Worm (Caenorhabditis elegans) whole organism, L1 larva: ENCODE data around the gene C33F10.4.
A peak's percentile ranks its signal among the peaks of the same experiment; 100 is the strongest.

Experiments used
- C04F5.9 ChIP-seq: sonication (generic microtip); optimal IDR thresholded peaks from 2 replicates; lab custom pipeline; 2016; ENCODE audit warnings: missing genetic modification characterization, missing compliant biosample characterization
- C16A3.4 ChIP-seq: fragments of 150-350 bp; optimal IDR thresholded peaks from 2 replicates; lab custom pipeline; 2014; ENCODE audit warnings: missing biosample characterization, missing genetic modification characterization
- F16B12.6 ChIP-seq: fragments of 150-350 bp; optimal IDR thresholded peaks from 2 replicates; lab custom pipeline; 2014; ENCODE audit warnings: missing biosample characterization, missing genetic modification characterization
- aha-1 ChIP-seq: fragments of 150-350 bp; optimal IDR thresholded peaks from 2 replicates; lab custom pipeline; 2014; ENCODE audit warnings: missing biosample characterization, missing genetic modification characterization
- ama-1 ChIP-seq: fragments of 150-350 bp; optimal IDR thresholded peaks from 2 replicates; lab custom pipeline; 2014
- blmp-1 ChIP-seq: fragments of 150-350 bp; optimal IDR thresholded peaks from 2 replicates; lab custom pipeline; 2014; ENCODE audit warnings: missing biosample characterization, missing genetic modification characterization
- ceh-63 ChIP-seq: fragments of 200-800 bp; sonication (Bioruptor generic); optimal IDR thresholded peaks from 2 replicates; lab custom pipeline; 2018; ENCODE audit warnings: mild to moderate bottlenecking, missing genetic modification characterization, missing compliant biosample characterization
- ceh-8 ChIP-seq: fragments of 200-800 bp; sonication (Bioruptor generic); optimal IDR thresholded peaks from 2 replicates; lab custom pipeline; 2018; ENCODE audit warnings: mild to moderate bottlenecking, missing genetic modification characterization, moderate library complexity, missing compliant biosample characterization
- ceh-82 ChIP-seq, 3 experiments: fragments of 150-350 bp in 1 of 3; sonication (generic microtip) in 2 of 3; optimal IDR thresholded peaks; 2 replicates each; lab custom pipeline; 2014 to 2017; ENCODE audit warnings: missing biosample characterization in 3 of 3, missing genetic modification characterization in 3 of 3
- ceh-88 ChIP-seq: fragments of 200-800 bp; sonication (Bioruptor generic); IDR thresholded peaks from 2 replicates; pipeline ENCODE4 v1.3.6; 2022; ENCODE audit warnings: missing genetic modification characterization, missing compliant biosample characterization
- efl-1 ChIP-seq, 4 experiments: fragments of 150-350 bp; optimal IDR thresholded peaks in 3 of 4; peaks in 1 of 4; 1 replicate in 1 of 4; 2 replicates in 3 of 4; lab custom pipeline; 2014; ENCODE audit warnings: missing biosample characterization in 2 of 4, missing genetic modification characterization in 2 of 4, missing genetic modification reagents in 2 of 4
- elt-2 ChIP-seq: sonication (generic microtip); optimal IDR thresholded peaks from 2 replicates; lab custom pipeline; 2016; ENCODE audit warnings: missing genetic modification characterization, mild to moderate bottlenecking, inconsistent platforms, missing compliant biosample characterization, missing genetic modification reagents
- elt-3 ChIP-seq, 6 experiments: fragments of 150-350 bp in 1 of 6; sonication (generic microtip); optimal IDR thresholded peaks; 2 replicates each; lab custom pipeline; 2017 to 2018; ENCODE audit warnings: missing biosample characterization in 6 of 6, missing genetic modification characterization in 6 of 6, inconsistent platforms in 1 of 6
- fkh-10 ChIP-seq: sonication (generic microtip); optimal IDR thresholded peaks from 2 replicates; lab custom pipeline; 2017; ENCODE audit warnings: missing biosample characterization, missing genetic modification reagents, missing genetic modification characterization
- hlh-17 ChIP-seq: fragments of 200-800 bp; sonication (Bioruptor generic); optimal IDR thresholded peaks from 2 replicates; lab custom pipeline; 2018; ENCODE audit warnings: missing genetic modification characterization, mild to moderate bottlenecking, missing compliant biosample characterization, moderate library complexity, borderline replicate concordance
- irx-1 ChIP-seq: sonication (generic microtip); optimal IDR thresholded peaks from 2 replicates; lab custom pipeline; 2016; ENCODE audit warnings: missing genetic modification characterization, missing compliant biosample characterization
- isw-1 ChIP-seq: fragments of 200-800 bp; sonication (Bioruptor generic); IDR thresholded peaks from 2 replicates; pipeline ENCODE4 v1.3.6; 2022; ENCODE audit warnings: missing genetic modification characterization, missing compliant biosample characterization
- jun-1 ChIP-seq: fragments of 150-350 bp; optimal IDR thresholded peaks from 2 replicates; lab custom pipeline; 2014; ENCODE audit warnings: missing biosample characterization, missing genetic modification reagents, missing genetic modification characterization
- lin-14 ChIP-seq: fragments of 200-800 bp; sonication (Bioruptor generic); optimal IDR thresholded peaks from 2 replicates; lab custom pipeline; 2018; ENCODE audit warnings: mild to moderate bottlenecking, missing genetic modification characterization, moderate library complexity, missing compliant biosample characterization
- lsy-2 ChIP-seq, 2 experiments: fragments of 150-350 bp; optimal IDR thresholded peaks; 2 replicates each; lab custom pipeline; 2014; ENCODE audit warnings: missing biosample characterization in 2 of 2, missing genetic modification characterization in 2 of 2
- mdl-1 ChIP-seq, 2 experiments: fragments of 150-350 bp; optimal IDR thresholded peaks; 2 replicates each; lab custom pipeline; 2014 to 2017; ENCODE audit warnings: missing biosample characterization in 2 of 2, missing genetic modification characterization in 2 of 2, inconsistent platforms in 1 of 2
- nhr-20 ChIP-seq: sonication (generic microtip); optimal IDR thresholded peaks from 2 replicates; lab custom pipeline; 2016; ENCODE audit warnings: mild to moderate bottlenecking, missing genetic modification characterization, missing compliant biosample characterization
- nhr-47 ChIP-seq: sonication (generic microtip); optimal IDR thresholded peaks from 2 replicates; lab custom pipeline; 2016; ENCODE audit warnings: mild to moderate bottlenecking, missing genetic modification characterization, moderate library complexity, missing compliant biosample characterization
- nhr-71 ChIP-seq: sonication (generic microtip); optimal IDR thresholded peaks from 2 replicates; lab custom pipeline; 2016; ENCODE audit warnings: mild to moderate bottlenecking, missing genetic modification characterization, moderate library complexity, missing compliant biosample characterization
- nhr-76 ChIP-seq: sonication (generic microtip); optimal IDR thresholded peaks from 2 replicates; lab custom pipeline; 2017; ENCODE audit warnings: missing biosample characterization, missing genetic modification characterization
- nhr-77 ChIP-seq: fragments of 150-350 bp; optimal IDR thresholded peaks from 2 replicates; lab custom pipeline; 2014; ENCODE audit warnings: missing biosample characterization, missing genetic modification characterization
- nhr-84 ChIP-seq: sonication (generic microtip); optimal IDR thresholded peaks from 2 replicates; lab custom pipeline; 2017; ENCODE audit warnings: missing biosample characterization, missing genetic modification characterization
- nhr-85 ChIP-seq: sonication (generic microtip); peaks from one replicate; lab custom pipeline; 2016; ENCODE audit warnings: missing genetic modification characterization, inconsistent platforms, missing compliant biosample characterization
- nhr-90 ChIP-seq: sonication (generic microtip); optimal IDR thresholded peaks from 2 replicates; lab custom pipeline; 2016; ENCODE audit warnings: mild to moderate bottlenecking, missing genetic modification characterization, missing compliant biosample characterization; ENCODE audit not compliant: poor library complexity
- rnt-1 ChIP-seq: sonication (generic microtip); optimal IDR thresholded peaks from 2 replicates; lab custom pipeline; 2016; ENCODE audit warnings: mild to moderate bottlenecking, missing genetic modification characterization, moderate library complexity, missing compliant biosample characterization
- snu-23 ChIP-seq: sonication (generic microtip); optimal IDR thresholded peaks from 2 replicates; lab custom pipeline; 2016; ENCODE audit warnings: missing genetic modification characterization, missing compliant biosample characterization
- swsn-7 ChIP-seq: sonication (generic microtip); optimal IDR thresholded peaks from 2 replicates; lab custom pipeline; 2016; ENCODE audit warnings: missing genetic modification characterization, missing compliant biosample characterization
- tbx-2 ChIP-seq: sonication (generic microtip); optimal IDR thresholded peaks from 2 replicates; lab custom pipeline; 2016; ENCODE audit warnings: missing genetic modification characterization, missing compliant biosample characterization
- tlp-1 ChIP-seq: fragments of 150-350 bp; optimal IDR thresholded peaks from 2 replicates; lab custom pipeline; 2014; ENCODE audit warnings: missing biosample characterization, missing genetic modification characterization
- unc-130 ChIP-seq: fragments of 150-350 bp; optimal IDR thresholded peaks from 2 replicates; lab custom pipeline; 2017; ENCODE audit warnings: missing biosample characterization, missing genetic modification characterization, inconsistent platforms
- unc-86 ChIP-seq: sonication (generic microtip); optimal IDR thresholded peaks from 2 replicates; lab custom pipeline; 2016; ENCODE audit warnings: missing genetic modification characterization, missing compliant biosample characterization
- unc-98 ChIP-seq: fragments of 200-800 bp; sonication (Bioruptor generic); IDR thresholded peaks from 2 replicates; pipeline ENCODE4 v1.3.6; 2022; ENCODE audit warnings: missing genetic modification characterization, missing compliant biosample characterization
- xbp-1 ChIP-seq: sonication (generic microtip); optimal IDR thresholded peaks from 2 replicates; lab custom pipeline; 2016; ENCODE audit warnings: missing genetic modification characterization, missing compliant biosample characterization
- zag-1 ChIP-seq: fragments of 150-350 bp; optimal IDR thresholded peaks from 2 replicates; lab custom pipeline; 2014; ENCODE audit warnings: missing biosample characterization, missing genetic modification characterization
- ztf-11 ChIP-seq, 2 experiments: sonication (generic microtip); optimal IDR thresholded peaks; 2 replicates each; lab custom pipeline; 2016 to 2017; ENCODE audit warnings: missing genetic modification characterization in 2 of 2, missing biosample characterization in 1 of 2, missing compliant biosample characterization in 1 of 2
- ztf-4 ChIP-seq: fragments of 150-350 bp; optimal IDR thresholded peaks from 2 replicates; lab custom pipeline; 2014; ENCODE audit warnings: missing biosample characterization, missing genetic modification characterization

C33F10.4 gene

DNA sequence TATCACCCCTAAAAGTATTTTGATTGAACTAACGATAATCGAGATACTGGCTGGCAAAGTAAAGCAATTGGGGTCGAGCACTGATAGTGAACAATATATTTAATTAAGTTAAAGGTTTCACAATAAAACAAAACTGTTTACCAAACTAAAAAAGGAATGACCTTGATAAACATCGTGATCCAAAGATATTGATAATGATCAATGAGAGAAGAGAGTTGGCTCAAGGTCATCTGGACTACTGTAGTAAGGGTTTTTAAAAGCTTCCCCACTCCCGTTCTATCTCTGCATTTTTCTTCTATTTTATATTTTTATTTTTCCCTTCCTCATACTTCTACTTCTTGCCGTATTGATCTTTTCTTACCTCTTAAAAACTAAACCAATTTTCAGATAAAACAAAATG lies 46.0 kb upstream of the C33F10.4 start, which contains the start of gene F41C3.2:
F41C3.2 (plus strand) TSS at position 388 of the 400 bp plus-strand sequence.
- TF ChIP-seq tlp-1 (tag; lab: Kevin White, UChicago) (no peak), isw-1 (GFP tag; lab: Robert Waterston, UW) (no peak), xbp-1 (no peak), rnt-1 (no peak), ama-1 (no peak), C04F5.9 (tag; lab: Kevin White, UChicago) (no peak), zag-1 (tag; lab: Kevin White, UChicago) (no peak), nhr-76 (no peak), fkh-10 (GFP tag; lab: Kevin White, UChicago) (no peak), irx-1 (tag; lab: Kevin White, UChicago) (no peak), nhr-47 (tag; lab: Kevin White, UChicago) (peak; percentile 26), nhr-90 (peak; percentile 56), elt-2 (no peak), elt-3 (tag; optimal IDR thresholded peaks at IDR 0.05; lab: Kevin White, UChicago) (peak in 3 of 6 experiments; percentile 18 to 83 (median 35)), ceh-63 (GFP tag; lab: Kevin White, UChicago) (no peak), F16B12.6 (tag; lab: Kevin White, UChicago) (no peak), ceh-8 (GFP tag; lab: Kevin White, UChicago) (no peak), nhr-77 (tag; lab: Kevin White, UChicago) (no peak), tbx-2 (tag; lab: Kevin White, UChicago) (no peak), lin-14 (GFP tag; lab: Kevin White, UChicago) (peak; percentile 17), nhr-20 (tag; lab: Kevin White, UChicago) (peak; percentile 18), nhr-71 (peak; percentile 22), mdl-1 (tag; optimal IDR thresholded peaks at IDR 0.05; lab: Kevin White, UChicago) (no peak), blmp-1 (no peak), C16A3.4 (no peak), aha-1 (tag; lab: Kevin White, UChicago) (no peak), lsy-2 (tag; optimal IDR thresholded peaks at IDR 0.05; lab: Kevin White, UChicago) (peak in 1 of 2 experiments; percentile 58), hlh-17 (GFP tag; lab: Kevin White, UChicago) (no peak), ceh-88 (GFP tag; lab: Robert Waterston, UW) (no peak), nhr-84 (tag; lab: Kevin White, UChicago) (no peak), efl-1 (optimal IDR thresholded peaks at IDR 0.05; lab: Kevin White, UChicago) (no peak), efl-1 (GFP tag; optimal IDR thresholded peaks at IDR 0.05 in 1 of 2; lab: Kevin White, UChicago) (no peak), nhr-85 (peak; percentile 83), swsn-7 (tag; lab: Kevin White, UChicago) (no peak), snu-23 (GFP tag; lab: Kevin White, UChicago) (peak; percentile 6)

DNA sequence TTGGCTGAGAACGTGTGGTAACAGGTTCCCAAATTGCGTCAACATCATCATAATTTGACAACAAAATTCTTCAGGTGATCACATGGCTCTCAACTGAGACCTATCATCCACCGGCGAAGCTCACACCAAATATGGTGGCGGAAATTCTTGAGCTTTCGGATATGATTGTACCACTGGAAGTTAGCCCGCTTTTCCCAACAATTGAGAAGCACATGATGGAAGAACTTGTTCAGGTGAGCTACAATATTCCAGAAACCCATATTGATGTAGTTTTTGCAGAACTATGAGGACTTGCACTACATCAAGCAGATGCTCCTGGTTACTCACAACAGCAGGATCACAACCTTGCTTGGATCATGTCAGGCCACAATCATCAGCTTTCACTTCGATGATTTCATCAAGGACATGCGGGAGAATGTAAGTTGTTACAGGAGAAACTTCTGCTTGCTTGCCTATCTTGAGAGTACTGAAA lies 43.3 kb upstream of the C33F10.4 start, which contains the start of gene F41C3.1:
F41C3.1 (plus strand) TSS at position 51 of the 472 bp plus-strand sequence.
- TF ChIP-seq unc-98 (GFP tag; lab: Robert Waterston, UW) (no peak), jun-1 (tag; lab: Kevin White, UChicago) (no peak), ztf-11 (tag; optimal IDR thresholded peaks at IDR 0.05; lab: Kevin White, UChicago) (no peak), nhr-85 (peak; percentile 8)
- TF ChIP-seq, all 84 proteins: peak for 1

DNA sequence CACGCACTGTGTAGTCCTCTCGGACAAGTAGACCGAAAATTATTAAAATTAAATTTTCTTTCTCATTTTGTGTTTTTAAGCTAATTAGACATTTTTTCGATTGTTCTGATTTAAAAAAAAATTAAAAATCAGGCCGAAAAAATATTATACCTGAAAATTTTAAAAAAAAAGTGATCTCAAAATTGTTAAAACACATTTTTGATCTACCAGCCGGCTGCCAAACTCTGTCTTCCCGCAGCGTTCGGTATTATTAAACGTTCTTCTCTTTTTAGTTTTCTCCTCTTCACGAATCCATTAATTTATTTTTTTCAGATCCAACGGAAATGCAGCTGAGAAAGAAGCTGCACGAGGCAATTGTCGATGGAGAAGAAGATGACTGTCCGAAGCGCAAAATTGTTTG lies 42.4 kb upstream of the C33F10.4 start, which contains the start of gene C27D9.1:
C27D9.1 (plus strand) TSS at position 281 of the 400 bp plus-strand sequence.
- TF ChIP-seq lsy-2 (tag; optimal IDR thresholded peaks at IDR 0.05; lab: Kevin White, UChicago), result no peak

DNA sequence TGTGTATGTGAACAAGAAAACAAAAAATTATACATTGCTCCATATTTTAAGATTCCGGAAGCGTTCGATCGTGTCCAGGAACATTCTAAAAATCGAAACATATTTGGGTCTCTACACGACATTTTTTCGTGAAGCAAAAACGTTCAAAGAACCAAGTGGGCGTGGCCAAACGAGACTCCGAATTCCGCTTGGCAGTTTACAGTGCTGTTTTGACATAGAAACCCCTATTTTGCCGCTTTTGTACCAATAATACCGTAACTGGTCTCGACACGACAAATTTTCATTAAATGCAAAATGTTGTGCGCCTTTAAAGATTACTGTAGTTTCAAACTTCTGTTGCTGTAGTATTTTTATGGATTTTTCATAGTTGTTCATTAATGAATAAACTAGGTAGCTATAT lies 39.9 kb upstream of the C33F10.4 start:
- no peak for TF ChIP-seq fkh-10 (GFP tag; lab: Kevin White, UChicago)
- TF ChIP-seq ceh-82 (tag; optimal IDR thresholded peaks at IDR 0.05; lab: Kevin White, UChicago), result no peak
- TF ChIP-seq ceh-63 (GFP tag; lab: Kevin White, UChicago), result no peak
- TF ChIP-seq unc-86 (tag; lab: Kevin White, UChicago), result no peak
- TF ChIP-seq unc-130 (tag; lab: Kevin White, UChicago), result no peak
- TF ChIP-seq ztf-4 (tag; lab: Kevin White, UChicago), result no peak
- no peak for TF ChIP-seq nhr-47 (tag; lab: Kevin White, UChicago)
